Worm (Caenorhabditis elegans) whole organism, young adult: ENCODE measurements around the gene R02F2.7.

ENCODE experiments used
- F23B12.7 ChIP-seq: sonication (generic microtip); optimal IDR thresholded peaks from 2 replicates; lab custom pipeline; 2017; ENCODE audit warnings: missing genetic modification characterization, mild to moderate bottlenecking, missing compliant biosample characterization, antibody characterized with exemption, moderate library complexity; ENCODE audit not compliant: insufficient read depth
- atf-7 ChIP-seq: sonication (generic microtip); optimal IDR thresholded peaks from 2 replicates; lab custom pipeline; 2017; ENCODE audit warnings: mild to moderate bottlenecking, missing genetic modification characterization, missing compliant biosample characterization
- cebp-2 ChIP-seq: fragments of 200-800 bp; sonication (Bioruptor generic); IDR thresholded peaks from 2 replicates; pipeline ENCODE4 v1.3.6; 2022; ENCODE audit warnings: missing genetic modification characterization, missing compliant biosample characterization
- egl-18 ChIP-seq: fragments of 200-800 bp; sonication (Bioruptor generic); IDR thresholded peaks from 2 replicates; pipeline ENCODE4 v1.3.6; 2022; ENCODE audit warnings: missing genetic modification reagents, missing genetic modification characterization, missing compliant biosample characterization
- egl-44 ChIP-seq: fragments of 200-800 bp; sonication (Bioruptor generic); IDR thresholded peaks from 2 replicates; pipeline ENCODE4 v1.3.6; 2022; ENCODE audit warnings: missing genetic modification reagents, missing genetic modification characterization, missing compliant biosample characterization
- him-1 ChIP-seq: sonication (generic microtip); optimal IDR thresholded peaks from 2 replicates; lab custom pipeline; 2016; ENCODE audit warnings: missing genotype, missing genetic modification reagents, missing genetic modification characterization, missing compliant biosample characterization
- hlh-12 ChIP-seq: sonication (generic microtip); optimal IDR thresholded peaks from 2 replicates; lab custom pipeline; 2016; ENCODE audit warnings: missing genetic modification characterization, missing compliant biosample characterization
- hrde-1 ChIP-seq: sonication (generic microtip); optimal IDR thresholded peaks from 2 replicates; lab custom pipeline; 2016; ENCODE audit warnings: missing genetic modification characterization, mild to moderate bottlenecking, missing compliant biosample characterization, moderate library complexity, missing genotype, missing genetic modification reagents, borderline replicate concordance
- lag-1 ChIP-seq: fragments of 200-800 bp; sonication (Bioruptor generic); IDR thresholded peaks from 2 replicates; pipeline ENCODE4 v1.3.6; 2022; ENCODE audit warnings: missing genetic modification reagents, missing genetic modification characterization, missing compliant biosample characterization
- nhr-120 ChIP-seq: fragments of 200-800 bp; sonication (Bioruptor generic); IDR thresholded peaks from 2 replicates; pipeline ENCODE4 v1.3.6; 2022; ENCODE audit warnings: missing genetic modification characterization, missing compliant biosample characterization
- snpc-4 ChIP-seq, 5 experiments: fragments of 150-350 bp in 1 of 5; sonication (generic microtip) in 4 of 5; optimal IDR thresholded peaks; 2 replicates each; lab custom pipeline; 2014 to 2018; ENCODE audit warnings: missing genetic modification characterization in 5 of 5, missing biosample characterization in 3 of 5, antibody characterized with exemption in 2 of 5, mild to moderate bottlenecking in 2 of 5, missing compliant biosample characterization in 2 of 5, missing genotype in 2 of 5, moderate library complexity in 2 of 5, missing genetic modification reagents in 1 of 5
- tlf-1 ChIP-seq: fragments of 200-800 bp; sonication (Bioruptor generic); optimal IDR thresholded peaks from 2 replicates; lab custom pipeline; 2018; ENCODE audit warnings: mild to moderate bottlenecking, missing genetic modification characterization, missing compliant biosample characterization
- unc-62 ChIP-seq: fragments of 150-350 bp; optimal IDR thresholded peaks from 2 replicates; lab custom pipeline; 2014; ENCODE audit warnings: missing biosample characterization, missing genetic modification reagents, missing genetic modification characterization
- ztf-3 ChIP-seq: fragments of 200-800 bp; sonication (Bioruptor generic); optimal IDR thresholded peaks from 2 replicates; lab custom pipeline; 2018; ENCODE audit warnings: mild to moderate bottlenecking, missing genetic modification characterization, missing compliant biosample characterization

DNA sequence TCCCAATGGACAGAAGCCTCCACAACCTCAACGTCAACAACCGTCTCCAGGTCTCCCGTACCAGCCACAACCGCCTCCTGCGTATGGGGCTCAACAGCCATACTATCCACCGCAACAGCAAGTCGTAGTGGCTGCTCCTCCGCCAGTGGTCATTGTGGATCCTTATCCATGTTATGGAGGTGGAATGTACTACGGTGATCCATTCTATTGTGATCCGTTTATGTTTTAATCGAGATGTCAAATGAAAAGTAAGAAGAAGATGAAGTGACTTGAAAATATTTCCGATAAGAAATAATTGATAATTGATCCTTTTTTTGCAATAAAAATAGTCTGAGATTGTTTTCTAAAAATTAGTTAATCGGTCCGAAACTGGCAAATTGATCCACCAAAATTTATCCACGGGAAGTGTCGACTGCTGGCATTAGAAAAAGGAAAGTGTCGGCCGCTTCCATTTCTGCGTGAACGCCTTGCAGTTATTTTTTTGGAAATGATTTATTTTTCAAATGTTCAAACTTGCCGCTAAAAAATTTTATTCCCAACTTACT is 4.7 kb downstream of the R02F2.7 start, which contains the start of the genes R02F2.6 and R02F2.5:
- TF ChIP-seq ztf-3 (GFP tag; lab: Kevin White, UChicago) (no peak), snpc-4 (GFP tag; optimal IDR thresholded peaks at IDR 0.05; lab: Kevin White, UChicago) (no peak), snpc-4 (tag; optimal IDR thresholded peaks at IDR 0.05; lab: Kevin White, UChicago) (no peak), hlh-12 (no peak), nhr-120 (GFP tag; lab: Robert Waterston, UW) (no peak), cebp-2 (GFP tag; lab: Robert Waterston, UW) (no peak), hrde-1 (tag; lab: Kevin White, UChicago) (no peak), egl-18 (GFP tag; lab: Robert Waterston, UW) (no peak), F23B12.7 (no peak), atf-7 (no peak), egl-44 (GFP tag; lab: Robert Waterston, UW) (no peak), tlf-1 (GFP tag; lab: Kevin White, UChicago) (no peak), unc-62 (GFP tag; lab: Kevin White, UChicago) (no peak), him-1 (no peak), lag-1 (no peak)
